Worm (Caenorhabditis elegans): ENCODE results near the gene F14H3.12.
A peak's percentile ranks its signal among the peaks of the same experiment; 100 is the strongest.

The F14H3.12 gene

DNA sequence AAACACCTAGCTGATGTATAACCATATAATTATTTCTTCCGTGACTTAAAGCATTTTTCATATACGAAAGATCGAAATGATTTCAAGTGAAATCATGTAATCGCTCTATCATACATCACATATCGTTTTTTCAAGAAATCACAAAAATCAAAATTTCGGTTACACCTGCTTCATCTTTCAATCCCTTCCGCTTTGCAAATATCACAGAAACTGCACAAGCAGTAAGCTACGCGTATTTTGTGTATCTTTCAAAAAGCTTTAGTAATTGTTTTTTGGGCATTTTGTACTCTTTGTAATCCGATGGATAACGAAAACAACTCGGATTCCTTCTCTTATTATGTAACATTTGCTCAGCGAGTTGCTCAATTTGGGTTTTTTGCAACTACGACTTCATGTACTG lies 40.3 kb upstream of the F14H3.12 start, which contains the start of gene str-25:
str-25 (plus strand) TSS at position 301 of the 400 bp plus-strand sequence.
- TF ChIP-seq nhr-10 (tag; optimal IDR thresholded peaks at IDR 0.05) (no peak), unc-55 (GFP tag; optimal IDR thresholded peaks at IDR 0.05) (no peak), mdl-1 (tag; optimal IDR thresholded peaks at IDR 0.05) (no peak), sma-9 (GFP tag; optimal IDR thresholded peaks at IDR 0.05) (no peak), sma-9 (tag; optimal IDR thresholded peaks at IDR 0.05) (no peak), ztf-4 (tag; optimal IDR thresholded peaks at IDR 0.05) (no peak), alr-1 (tag; optimal IDR thresholded peaks at IDR 0.05) (no peak), nhr-129 (tag; optimal IDR thresholded peaks at IDR 0.05) (no peak), lin-11 (tag; optimal IDR thresholded peaks at IDR 0.05) (no peak), crh-2 (tag; optimal IDR thresholded peaks at IDR 0.05) (no peak), F13H6.1 (tag; optimal IDR thresholded peaks at IDR 0.05) (no peak), peb-1 (tag; optimal IDR thresholded peaks at IDR 0.05) (no peak), unc-62 (GFP tag; optimal IDR thresholded peaks at IDR 0.05) (no peak)

DNA sequence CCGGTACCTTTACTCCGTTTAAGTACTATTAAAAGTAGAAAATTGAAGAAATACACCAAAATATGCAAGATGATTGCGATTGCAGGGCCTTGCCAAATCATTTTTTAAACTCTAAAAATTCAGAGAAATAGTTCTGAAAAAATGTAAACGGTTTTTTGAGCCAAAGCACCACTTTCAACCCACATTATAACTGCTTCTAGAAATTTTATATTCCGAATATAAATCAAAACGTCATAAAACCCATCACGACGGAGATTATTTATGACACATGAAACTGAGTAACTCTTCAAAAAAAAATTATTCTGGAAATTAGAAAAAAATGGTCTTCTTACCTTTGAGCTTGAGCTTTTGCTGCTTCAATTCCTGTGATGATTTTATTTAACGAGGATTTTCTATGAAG lies 39.1 kb upstream of the F14H3.12 start, which contains the start of gene srxa-16:
srxa-16 (minus strand) TSS at position 101 of the 400 bp plus-strand sequence.
- no peak for TF ChIP-seq ztf-4 (tag; optimal IDR thresholded peaks at IDR 0.05)
- no peak for TF ChIP-seq Y55F3AM.14 (GFP tag; optimal IDR thresholded peaks at IDR 0.05)
- no peak for TF ChIP-seq mdl-1 (tag; optimal IDR thresholded peaks at IDR 0.05)
- no peak for TF ChIP-seq elt-3 (tag; optimal IDR thresholded peaks at IDR 0.05)
- TF ChIP-seq unc-62 (GFP tag; optimal IDR thresholded peaks at IDR 0.05) = no peak
- no peak for TF ChIP-seq peb-1 (tag; optimal IDR thresholded peaks at IDR 0.05)
- TF ChIP-seq unc-55 (GFP tag; optimal IDR thresholded peaks at IDR 0.05) = no peak
- TF ChIP-seq mab-5 (tag; optimal IDR thresholded peaks at IDR 0.05) = no peak
- TF ChIP-seq nhr-129 (tag; optimal IDR thresholded peaks at IDR 0.05) = no peak
- no peak for TF ChIP-seq ama-1 (optimal IDR thresholded peaks at IDR 0.05)
- TF ChIP-seq lin-11 (tag; optimal IDR thresholded peaks at IDR 0.05) = no peak
- no peak for TF ChIP-seq nhr-23 (tag; optimal IDR thresholded peaks at IDR 0.05)
- no peak for TF ChIP-seq nhr-237 (tag; optimal IDR thresholded peaks at IDR 0.05)
- no peak for TF ChIP-seq nhr-21 (tag; optimal IDR thresholded peaks at IDR 0.05)
- TF ChIP-seq egl-27 (tag; optimal IDR thresholded peaks at IDR 0.05) = no peak

DNA sequence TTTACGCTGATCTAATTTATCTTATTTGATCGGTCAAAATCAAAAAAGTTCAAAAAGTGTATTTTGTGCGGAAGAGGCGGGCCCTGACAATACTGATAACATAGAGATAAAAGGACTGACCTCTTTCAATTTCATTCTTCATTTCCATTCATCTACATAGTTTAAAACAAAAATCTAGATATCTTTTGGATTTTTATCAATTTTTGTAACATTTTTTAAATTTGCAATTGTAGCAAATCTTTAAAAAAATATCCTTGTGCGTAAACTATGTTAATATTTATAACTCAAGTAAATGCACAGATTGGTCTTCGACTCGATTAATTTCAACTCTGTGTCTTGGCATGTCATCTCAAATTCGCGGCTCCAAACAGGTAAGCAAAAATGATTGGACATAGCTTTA lies 28.5 kb upstream of the F14H3.12 start, which contains the start of gene argk-1:
argk-1 (plus strand) TSS at position 301 of the 400 bp plus-strand sequence.
- TF ChIP-seq alr-1 (tag; optimal IDR thresholded peaks at IDR 0.05) (no peak), lin-11 (tag; optimal IDR thresholded peaks at IDR 0.05) (no peak), ceh-16 (tag; optimal IDR thresholded peaks at IDR 0.05) (no peak), nhr-77 (tag; optimal IDR thresholded peaks at IDR 0.05) (no peak), lin-13 (GFP tag; optimal IDR thresholded peaks at IDR 0.05) (no peak), peb-1 (tag; optimal IDR thresholded peaks at IDR 0.05) (no peak), elt-3 (tag; optimal IDR thresholded peaks at IDR 0.05) (no peak), mbf-1 (tag; optimal IDR thresholded peaks at IDR 0.05) (no peak), skn-1 (tag; optimal IDR thresholded peaks at IDR 0.05) (no peak), nhr-23 (tag; optimal IDR thresholded peaks at IDR 0.05) (no peak)

DNA sequence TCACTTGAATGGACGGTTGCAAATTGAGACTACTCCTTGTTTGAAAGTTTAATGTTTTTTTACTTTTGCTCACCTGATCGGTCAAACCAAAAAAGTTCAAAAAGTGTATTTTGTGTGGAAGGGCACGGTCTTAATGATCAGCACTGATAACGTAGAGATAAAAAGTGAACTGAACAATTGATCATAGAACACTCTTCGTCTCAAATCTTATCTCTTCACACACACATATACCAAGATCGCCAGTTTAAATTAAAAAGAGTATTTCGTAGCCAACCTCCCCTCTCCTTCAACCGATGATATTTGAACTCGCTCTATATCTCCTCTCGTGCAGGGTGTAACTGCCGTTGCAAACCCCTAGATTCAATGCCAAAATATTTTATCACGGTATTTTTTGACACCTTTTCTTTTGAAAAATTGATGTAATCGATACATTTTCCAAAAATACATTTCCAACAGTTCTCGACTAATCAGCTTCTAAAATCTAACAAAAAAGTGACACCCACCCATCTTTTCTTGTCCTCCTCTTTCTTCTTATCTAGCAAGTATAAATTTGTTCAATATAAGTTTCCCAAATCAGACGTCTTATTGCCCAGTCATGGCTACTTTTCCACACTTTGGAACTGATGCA lies 25.1 kb upstream of the F14H3.12 start, which contains the start of gene cth-1:
cth-1 (plus strand) TSS at position 578 of the 628 bp plus-strand sequence.
- TF ChIP-seq fos-1 (tag; optimal IDR thresholded peaks at IDR 0.05) = peak; percentile 37
- TF ChIP-seq sma-9 (GFP tag; optimal IDR thresholded peaks at IDR 0.05) = peak; percentile 84
- TF ChIP-seq sma-9 (tag; optimal IDR thresholded peaks at IDR 0.05) = no peak
- no peak for TF ChIP-seq ama-1 (optimal IDR thresholded peaks at IDR 0.05)

DNA sequence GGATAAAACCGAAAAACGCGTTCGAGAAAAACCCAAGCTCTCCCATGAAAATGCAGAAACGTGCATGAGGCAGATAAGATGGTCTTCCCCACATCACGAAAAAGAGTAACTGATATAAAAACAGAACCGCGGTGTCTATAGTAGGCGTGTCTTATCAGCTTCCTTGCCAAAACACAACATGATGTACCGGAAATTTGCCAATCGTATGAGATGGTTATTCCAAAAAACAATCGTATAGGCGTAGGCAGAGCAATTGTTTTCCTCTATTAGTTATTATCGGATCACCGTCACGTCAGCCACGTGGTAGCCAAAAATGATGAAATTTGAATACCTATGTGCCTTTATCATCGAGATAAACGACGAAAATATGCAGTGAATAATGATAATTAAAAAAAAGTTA lies 24.3 kb upstream of the F14H3.12 start, which contains the start of gene str-7:
str-7 (minus strand) TSS at position 101 of the 400 bp plus-strand sequence.
- TF ChIP-seq nhr-23 (tag; optimal IDR thresholded peaks at IDR 0.05) (no peak), unc-62 (GFP tag; optimal IDR thresholded peaks at IDR 0.05) (no peak), F13H6.1 (tag; optimal IDR thresholded peaks at IDR 0.05) (no peak), ZK546.5 (tag; optimal IDR thresholded peaks at IDR 0.05) (no peak), dmd-4 (tag; optimal IDR thresholded peaks at IDR 0.05) (no peak), nhr-6 (tag; optimal IDR thresholded peaks at IDR 0.05) (no peak), nhr-10 (tag; optimal IDR thresholded peaks at IDR 0.05) (no peak), C34F6.9 (tag; optimal IDR thresholded peaks at IDR 0.05) (no peak), ztf-11 (tag; optimal IDR thresholded peaks at IDR 0.05) (no peak), elt-3 (tag; optimal IDR thresholded peaks at IDR 0.05) (no peak), elt-1 (tag; optimal IDR thresholded peaks at IDR 0.05) (no peak), nhr-237 (tag; optimal IDR thresholded peaks at IDR 0.05) (no peak), nhr-25 (tag; optimal IDR thresholded peaks at IDR 0.05) (no peak)

Measured in whole organism, L2 larva.